Worm (Caenorhabditis elegans): ENCODE results near the gene usp-39.

- no peak for TF ChIP-seq ceh-30 (tag; optimal IDR thresholded peaks at IDR 0.05)
- no peak for TF ChIP-seq eyg-1 (tag; optimal IDR thresholded peaks at IDR 0.05)
- no peak for TF ChIP-seq ceh-48 (tag; optimal IDR thresholded peaks at IDR 0.05)
- TF ChIP-seq dmd-4 (tag; optimal IDR thresholded peaks at IDR 0.05; ENCODE audit: borderline replicate concordance), result no peak
- no peak for TF ChIP-seq che-1 (tag; optimal IDR thresholded peaks at IDR 0.05)
- no peak for TF ChIP-seq ama-1 (optimal IDR thresholded peaks at IDR 0.05)
- TF ChIP-seq rnt-1 (tag; optimal IDR thresholded peaks at IDR 0.05), result no peak
Observed at ce11 chrII:2545925-2546324, 19.1 kb upstream of the usp-39 start, which contains the start of gene K02F6.3.

All from whole organism, late embryonic.